Worm (Caenorhabditis elegans): ENCODE data around the gene C27F2.10.

C27F2.10 gene

DNA sequence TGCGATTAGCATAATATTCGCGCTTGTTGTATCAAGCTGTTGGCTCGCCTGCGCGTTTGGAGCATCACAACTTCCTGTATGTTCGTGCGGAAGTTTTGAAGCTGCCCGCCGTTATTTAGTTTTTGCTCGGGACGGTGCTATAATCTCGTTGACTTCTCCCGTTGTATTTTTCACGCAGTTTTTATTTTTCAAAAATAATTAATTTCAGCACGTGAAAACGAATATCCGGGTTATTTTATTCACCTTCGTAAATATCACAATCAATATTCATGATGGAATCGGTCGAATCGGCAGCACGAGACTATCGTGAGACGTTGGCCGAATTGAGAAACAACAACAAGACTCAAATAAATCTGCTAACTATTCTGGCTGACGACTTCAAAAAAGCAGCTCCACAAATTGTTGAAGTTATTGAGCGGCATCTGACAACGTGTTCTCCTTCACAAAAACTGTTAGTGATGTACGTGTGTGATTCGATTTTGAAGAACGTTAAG lies 38.5 kb upstream of the C27F2.10 start (continued):
- TF ChIP-seq Y67H2A.10 (GFP tag; conservative IDR thresholded peaks at IDR 0.05) (peak; percentile 12; the same call in 1 of the 2 replicates), egl-18 (GFP tag; IDR thresholded peaks at IDR 0.05) (no peak), mel-28 (tag; optimal IDR thresholded peaks at IDR 0.05; ENCODE audit: borderline replicate concordance) (peak; percentile 37), nhr-80 (tag; optimal IDR thresholded peaks at IDR 0.05) (peak; percentile 9), tlf-1 (GFP tag; optimal IDR thresholded peaks at IDR 0.05) (peak; percentile 67), aptf-2 (GFP tag; conservative IDR thresholded peaks at IDR 0.05) (no peak), chd-7 (tag; optimal IDR thresholded peaks at IDR 0.05) (peak; percentile 27), egl-44 (GFP tag; IDR thresholded peaks at IDR 0.05) (no peak; the same call in 1 of the 2 replicates), madf-6 (GFP tag; IDR thresholded peaks at IDR 0.05) (no peak; the same call in 1 of the 2 replicates), hmg-1.2 (GFP tag; IDR thresholded peaks at IDR 0.05) (peak; percentile 27; the same call in 1 of the 2 replicates), F57A8.1 (GFP tag; optimal IDR thresholded peaks at IDR 0.05) (no peak), lsl-1 (GFP tag; optimal IDR thresholded peaks at IDR 0.05) (peak; percentile 14), efl-1 (GFP tag; optimal IDR thresholded peaks at IDR 0.05) (no peak), somi-1 (GFP tag; optimal IDR thresholded peaks at IDR 0.05) (no peak), unc-62 (GFP tag; optimal IDR thresholded peaks at IDR 0.05) (no peak), sptf-2 (GFP tag; optimal IDR thresholded peaks at IDR 0.05) (no peak), zim-3 (tag; optimal IDR thresholded peaks at IDR 0.05) (peak; percentile 35), ztf-28 (GFP tag; IDR thresholded peaks at IDR 0.05) (0 out of 2 replicates have a peak, but pooled peaks have one; percentile 19), madf-8 (GFP tag; conservative IDR thresholded peaks at IDR 0.05) (no peak), Y95B8A.8 (GFP tag; IDR thresholded peaks at IDR 0.05) (peak; percentile 84), pha-4 (tag; optimal IDR thresholded peaks at IDR 0.05) (peak; percentile 2), C17E4.6 (GFP tag; IDR thresholded peaks at IDR 0.05) (no peak), hrde-1 (tag; optimal IDR thresholded peaks at IDR 0.05; ENCODE audit: borderline replicate concordance) (peak; percentile 58), Y53F4B.3 (GFP tag; IDR thresholded peaks at IDR 0.05) (peak; percentile 53; the same call in 1 of the 2 replicates), F33H1.4 (GFP tag; IDR thresholded peaks at IDR 0.05) (peak; percentile 36; the same call in 1 of the 2 replicates), cebp-2 (GFP tag; IDR thresholded peaks at IDR 0.05) (no peak), lin-35 (GFP tag; optimal IDR thresholded peaks at IDR 0.05) (peak in 1 of 3 experiments; percentile 20), tbp1 (GFP tag; optimal IDR thresholded peaks at IDR 0.05) (peak; percentile 48), athp-1 (tag; optimal IDR thresholded peaks at IDR 0.05) (peak; percentile 48), B0019.2 (GFP tag; conservative IDR thresholded peaks at IDR 0.05) (no peak), dox-1 (GFP tag; IDR thresholded peaks at IDR 0.05) (peak; percentile 66), dpl-1 (GFP tag; optimal IDR thresholded peaks at IDR 0.05) (no peak), ets-4 (GFP tag; optimal IDR thresholded peaks at IDR 0.05) (no peak), sdz-38 (tag; optimal IDR thresholded peaks at IDR 0.05) (no peak), let-526 (GFP tag; IDR thresholded peaks at IDR 0.05) (no peak), T26A5.8 (tag; optimal IDR thresholded peaks at IDR 0.05) (no peak), rcor-1 (GFP tag; IDR thresholded peaks at IDR 0.05) (peak; percentile 57), ztf-3 (GFP tag; optimal IDR thresholded peaks at IDR 0.05) (no peak), snpc-1.3 (tag; optimal IDR thresholded peaks at IDR 0.05; ENCODE audit: insufficient read depth) (no peak), K11D2.4 (GFP tag; IDR thresholded peaks at IDR 0.05) (peak; percentile 60; the same call in 1 of the 2 replicates), akir-1 (GFP tag; optimal IDR thresholded peaks at IDR 0.05) (no peak), F52B5.7 (tag; optimal IDR thresholded peaks at IDR 0.05) (peak; percentile 64), nfya-2 (GFP tag; IDR thresholded peaks at IDR 0.05) (no peak), sea-2 (GFP tag; IDR thresholded peaks at IDR 0.05) (no peak), him-1 (tag; optimal IDR thresholded peaks at IDR 0.05) (no peak), F55B11.4 (tag; optimal IDR thresholded peaks at IDR 0.05; ENCODE audit: borderline replicate concordance, insufficient read depth) (no peak), ztf-26 (tag; optimal IDR thresholded peaks at IDR 0.05) (peak; percentile 66), nhr-179 (tag; optimal IDR thresholded peaks at IDR 0.05) (no peak)
